Worm (Caenorhabditis elegans): ENCODE measurements around the gene R02F2.10.

The R02F2.10 gene

DNA sequence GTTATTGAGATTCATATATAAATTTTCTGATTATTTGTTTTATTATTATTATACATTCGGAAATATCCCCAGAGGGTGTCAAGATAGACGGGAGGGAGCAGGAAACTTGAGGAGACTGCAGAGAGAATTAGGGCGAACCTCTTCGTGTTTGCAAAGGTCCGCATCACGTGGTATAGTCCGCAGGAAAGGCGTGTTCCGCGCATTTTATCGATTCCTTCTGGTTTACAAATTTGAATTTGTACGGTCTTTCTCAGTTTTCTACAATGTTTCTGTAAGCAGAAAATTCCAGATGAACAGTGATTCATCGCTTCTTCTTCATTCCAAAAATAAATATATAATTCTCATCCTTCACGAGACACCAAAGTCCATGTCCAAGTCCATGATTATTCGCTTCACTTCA lies 21.8 kb downstream of the R02F2.10 start:
- TF ChIP-seq ceh-82 (tag; optimal IDR thresholded peaks at IDR 0.05) = no peak
- no peak for TF ChIP-seq ztf-4 (tag; optimal IDR thresholded peaks at IDR 0.05)
- no peak for TF ChIP-seq F13H6.1 (tag; optimal IDR thresholded peaks at IDR 0.05)
- TF ChIP-seq skn-1 (tag; optimal IDR thresholded peaks at IDR 0.05) = no peak
- no peak for TF ChIP-seq unc-62 (GFP tag; optimal IDR thresholded peaks at IDR 0.05)
- TF ChIP-seq nhr-25 (tag; optimal IDR thresholded peaks at IDR 0.05) = no peak
- no peak for TF ChIP-seq elt-1 (tag; optimal IDR thresholded peaks at IDR 0.05)
- TF ChIP-seq nhr-23 (tag; optimal IDR thresholded peaks at IDR 0.05) = no peak
- TF ChIP-seq Y55F3AM.14 (GFP tag; optimal IDR thresholded peaks at IDR 0.05) = no peak
- no peak for TF ChIP-seq R02D3.7 (tag; optimal IDR thresholded peaks at IDR 0.05)
- no peak for TF ChIP-seq nhr-10 (tag; optimal IDR thresholded peaks at IDR 0.05)
- TF ChIP-seq nhr-12 (tag; optimal IDR thresholded peaks at IDR 0.05) = no peak

DNA sequence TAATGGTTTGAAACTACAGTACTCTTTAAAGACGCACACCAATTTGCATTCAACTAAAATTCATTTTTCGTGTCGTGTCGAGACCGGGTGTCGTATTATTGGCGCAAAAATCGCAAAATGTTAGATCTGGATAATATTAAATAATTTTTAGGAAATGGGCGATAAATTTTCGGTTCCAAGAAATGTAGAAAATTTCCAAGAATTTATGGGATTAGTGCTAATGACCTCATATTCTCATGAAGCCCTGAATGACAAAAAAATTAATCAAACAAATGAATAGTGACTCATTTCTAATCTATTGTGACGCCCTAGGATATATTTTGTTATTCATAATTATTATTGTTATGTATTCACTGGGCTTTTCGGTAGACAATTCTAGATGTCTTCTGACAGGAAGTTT lies 22.6 kb downstream of the R02F2.10 start:
- TF ChIP-seq ztf-1 (GFP tag; conservative IDR thresholded peaks at IDR 0.05) (no peak), skn-1 (tag; optimal IDR thresholded peaks at IDR 0.05) (no peak), F13H6.1 (tag; optimal IDR thresholded peaks at IDR 0.05) (no peak), C34F6.9 (tag; optimal IDR thresholded peaks at IDR 0.05) (no peak), sem-4 (tag; optimal IDR thresholded peaks at IDR 0.05) (no peak), nhr-21 (tag; optimal IDR thresholded peaks at IDR 0.05) (peak; percentile 47), lsy-2 (tag; optimal IDR thresholded peaks at IDR 0.05) (peak in 1 of 2 experiments; percentile 39), ama-1 (optimal IDR thresholded peaks at IDR 0.05) (no peak)

DNA sequence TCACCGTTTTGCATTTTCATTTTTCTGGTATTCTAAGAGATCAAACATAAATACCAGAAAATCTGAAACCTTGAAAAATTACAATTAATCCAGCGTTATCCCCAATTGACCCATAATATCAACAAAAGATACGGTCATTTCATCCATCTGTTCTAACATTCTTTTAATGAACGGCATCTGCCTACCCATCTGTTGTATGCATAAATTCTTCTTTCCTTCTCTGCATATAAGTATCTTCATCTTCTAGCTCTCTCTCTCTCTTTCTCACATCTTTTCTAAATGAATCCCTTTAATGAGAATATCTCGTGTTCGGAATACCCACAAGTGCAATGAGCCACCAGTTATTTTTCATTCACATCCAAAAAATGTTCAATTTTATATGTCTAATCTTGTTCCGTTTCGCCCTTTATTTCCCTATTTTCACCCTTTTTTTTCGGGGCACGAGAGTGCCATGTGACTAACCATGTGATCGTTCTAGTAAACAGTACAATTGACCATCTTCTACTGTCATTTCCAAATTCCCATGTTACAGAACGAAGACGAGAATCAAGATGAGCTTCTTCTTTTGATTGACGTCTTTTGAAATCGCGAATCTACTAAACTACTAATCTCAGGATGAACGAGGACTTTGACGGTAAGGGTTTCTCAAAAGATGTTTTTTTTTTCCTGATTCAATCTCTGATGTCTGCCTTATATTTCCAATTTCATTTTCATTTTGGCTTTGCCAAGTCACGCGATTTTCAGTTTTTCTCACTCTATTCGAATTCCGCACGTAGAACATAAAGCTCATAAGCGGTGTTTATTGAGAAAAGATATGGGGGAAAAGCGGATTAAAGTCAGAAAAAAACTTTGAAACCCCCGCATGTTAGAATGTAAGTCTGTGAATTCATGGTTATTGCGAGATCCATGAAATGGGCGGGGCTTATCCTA lies 23.5 kb downstream of the R02F2.10 start, which contains the start of gene R02F2.1:
Gene R02F2.1 (plus strand): TSS at position 528 of the 930 bp plus-strand sequence.
- TF ChIP-seq sma-9 (GFP tag; optimal IDR thresholded peaks at IDR 0.05) (peak; percentile 27), sma-9 (tag; optimal IDR thresholded peaks at IDR 0.05) (no peak), snpc-4 (tag; optimal IDR thresholded peaks at IDR 0.05) (no peak), ZK546.5 (tag; optimal IDR thresholded peaks at IDR 0.05) (no peak), lsy-2 (tag; optimal IDR thresholded peaks at IDR 0.05) (no peak), elt-3 (tag; optimal IDR thresholded peaks at IDR 0.05) (no peak), blmp-1 (tag; optimal IDR thresholded peaks at IDR 0.05; ENCODE audit: insufficient read depth) (no peak), mab-5 (tag; optimal IDR thresholded peaks at IDR 0.05) (no peak), ztf-1 (GFP tag; conservative IDR thresholded peaks at IDR 0.05) (no peak), ceh-82 (tag; optimal IDR thresholded peaks at IDR 0.05) (no peak), ama-1 (optimal IDR thresholded peaks at IDR 0.05) (peak; percentile 38), crh-2 (tag; optimal IDR thresholded peaks at IDR 0.05) (peak; percentile 62), nhr-10 (tag; optimal IDR thresholded peaks at IDR 0.05) (no peak), lin-11 (tag; optimal IDR thresholded peaks at IDR 0.05) (no peak), nhr-12 (tag; optimal IDR thresholded peaks at IDR 0.05) (no peak), nhr-6 (tag; optimal IDR thresholded peaks at IDR 0.05) (peak; percentile 11), Y55F3AM.14 (GFP tag; optimal IDR thresholded peaks at IDR 0.05) (no peak), zag-1 (tag; optimal IDR thresholded peaks at IDR 0.05) (no peak), lin-13 (GFP tag; optimal IDR thresholded peaks at IDR 0.05) (no peak), R02D3.7 (tag; optimal IDR thresholded peaks at IDR 0.05) (no peak), mbf-1 (tag; optimal IDR thresholded peaks at IDR 0.05) (no peak), unc-55 (GFP tag; optimal IDR thresholded peaks at IDR 0.05) (peak; percentile 4), lin-39 (tag; optimal IDR thresholded peaks at IDR 0.05) (no peak), peb-1 (tag; optimal IDR thresholded peaks at IDR 0.05) (no peak), F13H6.1 (tag; optimal IDR thresholded peaks at IDR 0.05) (no peak), mdl-1 (tag; optimal IDR thresholded peaks at IDR 0.05) (no peak), skn-1 (tag; optimal IDR thresholded peaks at IDR 0.05) (no peak), gmeb-1 (tag; optimal IDR thresholded peaks at IDR 0.05) (peak; percentile 15), ceh-16 (tag; optimal IDR thresholded peaks at IDR 0.05) (no peak), sem-4 (tag; optimal IDR thresholded peaks at IDR 0.05) (no peak), aly-2 (tag; optimal IDR thresholded peaks at IDR 0.05) (no peak), nhr-11 (tag; optimal IDR thresholded peaks at IDR 0.05) (no peak), nhr-237 (tag; optimal IDR thresholded peaks at IDR 0.05) (no peak), unc-39 (tag; optimal IDR thresholded peaks at IDR 0.05) (no peak), nhr-21 (tag; optimal IDR thresholded peaks at IDR 0.05) (no peak), nhr-77 (tag; optimal IDR thresholded peaks at IDR 0.05) (no peak), egl-27 (tag; optimal IDR thresholded peaks at IDR 0.05) (no peak), ztf-11 (tag; optimal IDR thresholded peaks at IDR 0.05) (no peak), nhr-25 (tag; optimal IDR thresholded peaks at IDR 0.05) (peak; percentile 68), alr-1 (tag; optimal IDR thresholded peaks at IDR 0.05) (no peak), ztf-4 (tag; optimal IDR thresholded peaks at IDR 0.05) (no peak), nhr-129 (tag; optimal IDR thresholded peaks at IDR 0.05) (peak; percentile 72), elt-1 (tag; optimal IDR thresholded peaks at IDR 0.05) (no peak), unc-62 (GFP tag; optimal IDR thresholded peaks at IDR 0.05) (no peak), dmd-4 (tag; optimal IDR thresholded peaks at IDR 0.05) (no peak)

Measured in whole organism, L2 larva.